Worm (Caenorhabditis elegans) whole organism, mixed stage, embryonic: ENCODE measurements around the gene Y45G5AM.4.

Experiments used
- M03D4.4 ChIP-seq: sonication (generic microtip); optimal IDR thresholded peaks from 2 replicates; lab custom pipeline; 2017; ENCODE audit warnings: mild to moderate bottlenecking, missing genetic modification characterization, missing compliant biosample characterization
- bed-3 ChIP-seq: fragments of 200-800 bp; sonication (Bioruptor generic); optimal IDR thresholded peaks from 3 replicates; lab custom pipeline; 2018; ENCODE audit warnings: mild to moderate bottlenecking, missing genetic modification characterization, moderate library complexity, missing compliant biosample characterization
- blmp-1 ChIP-seq: fragments of 150-350 bp; optimal IDR thresholded peaks from 2 replicates; lab custom pipeline; 2014; ENCODE audit warnings: missing biosample characterization, missing genetic modification characterization
- ceh-39 ChIP-seq: fragments of 150-350 bp; optimal IDR thresholded peaks from 2 replicates; lab custom pipeline; 2014; ENCODE audit warnings: missing biosample characterization, missing genetic modification characterization
- ceh-83 ChIP-seq: fragments of 200-800 bp; sonication (Bioruptor generic); optimal IDR thresholded peaks from 2 replicates; lab custom pipeline; 2018; ENCODE audit warnings: mild to moderate bottlenecking, missing genetic modification characterization, missing compliant biosample characterization
- ces-1 ChIP-seq: fragments of 150-350 bp; optimal IDR thresholded peaks from 2 replicates; lab custom pipeline; 2014; ENCODE audit warnings: missing biosample characterization, missing genetic modification reagents, missing genetic modification characterization
- drap-1 ChIP-seq: fragments of 200-800 bp; sonication (Bioruptor generic); optimal IDR thresholded peaks from 3 replicates; lab custom pipeline; 2018; ENCODE audit warnings: mild to moderate bottlenecking, missing genetic modification characterization, missing compliant biosample characterization
- elt-1 ChIP-seq: sonication (generic microtip); optimal IDR thresholded peaks from 2 replicates; lab custom pipeline; 2017; ENCODE audit warnings: missing genetic modification characterization, mild to moderate bottlenecking, missing compliant biosample characterization, antibody characterized with exemption, moderate library complexity, borderline replicate concordance; ENCODE audit not compliant: insufficient read depth
- elt-3 ChIP-seq: fragments of 150-350 bp; optimal IDR thresholded peaks from 2 replicates; lab custom pipeline; 2014; ENCODE audit warnings: missing biosample characterization, missing genetic modification characterization
- flh-1 ChIP-seq: fragments of 200-800 bp; sonication (Bioruptor generic); optimal IDR thresholded peaks from 2 replicates; lab custom pipeline; 2018; ENCODE audit warnings: mild to moderate bottlenecking, missing genetic modification characterization, moderate library complexity, missing compliant biosample characterization
- lin-13 ChIP-seq: fragments of 150-350 bp; optimal IDR thresholded peaks from 2 replicates; lab custom pipeline; 2014; ENCODE audit warnings: missing biosample characterization, missing genetic modification characterization
- lin-32 ChIP-seq: fragments of 200-800 bp; sonication (Bioruptor generic); optimal IDR thresholded peaks from 2 replicates; lab custom pipeline; 2018; ENCODE audit warnings: mild to moderate bottlenecking, missing genetic modification characterization, missing compliant biosample characterization
- lsy-2 ChIP-seq: fragments of 150-350 bp; optimal IDR thresholded peaks from 2 replicates; lab custom pipeline; 2014; ENCODE audit warnings: missing biosample characterization, missing genetic modification characterization
- mab-5 ChIP-seq: fragments of 150-350 bp; optimal IDR thresholded peaks from 2 replicates; lab custom pipeline; 2014; ENCODE audit warnings: missing biosample characterization, missing genetic modification characterization
- mep-1 ChIP-seq: fragments of 150-350 bp; optimal IDR thresholded peaks from 2 replicates; lab custom pipeline; 2017; ENCODE audit warnings: missing biosample characterization, missing genetic modification reagents, missing genetic modification characterization, inconsistent platforms
- mls-2 ChIP-seq: sonication (generic microtip); optimal IDR thresholded peaks from 2 replicates; lab custom pipeline; 2016; ENCODE audit warnings: mild to moderate bottlenecking, missing genetic modification characterization, moderate library complexity, missing compliant biosample characterization
- nhr-12 ChIP-seq: fragments of 150-350 bp; optimal IDR thresholded peaks from 2 replicates; lab custom pipeline; 2014; ENCODE audit warnings: missing biosample characterization, missing genetic modification characterization
- nhr-237 ChIP-seq: fragments of 150-350 bp; optimal IDR thresholded peaks from 2 replicates; lab custom pipeline; 2014; ENCODE audit warnings: missing biosample characterization, missing genetic modification characterization
- nhr-28 ChIP-seq: fragments of 150-350 bp; optimal IDR thresholded peaks from 2 replicates; lab custom pipeline; 2014; ENCODE audit warnings: missing biosample characterization, missing genetic modification characterization
- nhr-76 ChIP-seq: sonication (generic microtip); optimal IDR thresholded peaks from 2 replicates; lab custom pipeline; 2017; ENCODE audit warnings: missing biosample characterization, missing genetic modification characterization
- pha-4 ChIP-seq: fragments of 150-350 bp; optimal IDR thresholded peaks from 2 replicates; lab custom pipeline; 2018; ENCODE audit warnings: missing biosample characterization, missing genetic modification reagents, missing genetic modification characterization
- snpc-4 ChIP-seq: fragments of 150-350 bp; optimal IDR thresholded peaks from 2 replicates; lab custom pipeline; 2014; ENCODE audit warnings: missing biosample characterization, missing genetic modification characterization
- sptf-1 ChIP-seq: sonication (generic microtip); optimal IDR thresholded peaks from 2 replicates; lab custom pipeline; 2017; ENCODE audit warnings: mild to moderate bottlenecking, missing genetic modification characterization, moderate library complexity, missing compliant biosample characterization
- tbx-8 ChIP-seq: fragments of 200-800 bp; sonication (Bioruptor generic); optimal IDR thresholded peaks from 2 replicates; lab custom pipeline; 2018; ENCODE audit warnings: mild to moderate bottlenecking, missing genetic modification characterization, moderate library complexity, missing compliant biosample characterization
- unc-120 ChIP-seq: sonication (generic microtip); optimal IDR thresholded peaks from 2 replicates; lab custom pipeline; 2017; ENCODE audit warnings: missing genetic modification characterization, missing compliant biosample characterization; ENCODE audit not compliant: poor library complexity, severe bottlenecking
- unc-39 ChIP-seq: fragments of 150-350 bp; optimal IDR thresholded peaks from 2 replicates; lab custom pipeline; 2014; ENCODE audit warnings: missing biosample characterization, missing genetic modification characterization
- unc-62 ChIP-seq: fragments of 150-350 bp; optimal IDR thresholded peaks from 2 replicates; lab custom pipeline; 2014; ENCODE audit warnings: missing biosample characterization, missing genetic modification reagents, missing genetic modification characterization
- zip-8 ChIP-seq: fragments of 150-350 bp; optimal IDR thresholded peaks from 2 replicates; lab custom pipeline; 2014; ENCODE audit warnings: missing biosample characterization, missing genetic modification characterization
- ztf-11 ChIP-seq: fragments of 150-350 bp; optimal IDR thresholded peaks from 2 replicates; lab custom pipeline; 2014; ENCODE audit warnings: missing biosample characterization, missing genetic modification characterization

The Y45G5AM.4 gene

DNA sequence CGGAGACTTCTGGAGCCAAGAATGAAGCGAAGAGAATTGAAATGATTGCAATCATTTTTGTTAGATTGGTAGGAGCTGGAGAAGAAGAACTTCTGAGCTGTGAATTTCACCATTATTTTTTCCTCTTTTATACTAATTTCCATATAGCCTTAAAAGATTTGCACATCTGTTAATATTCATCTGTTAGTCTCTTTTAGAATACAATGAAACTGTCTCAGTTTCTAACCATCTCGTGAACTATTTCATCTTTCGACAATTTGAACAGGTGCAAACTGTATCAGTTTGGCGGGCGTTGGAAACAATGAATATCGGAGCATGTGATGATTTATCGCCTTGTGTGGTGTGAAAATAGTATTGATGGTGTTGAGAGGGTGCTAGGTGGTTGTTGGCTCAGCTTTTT lies 40.6 kb upstream of the Y45G5AM.4 start, which contains the start of gene phat-5:
Gene phat-5 (minus strand): TSS at position 101 of the 400 bp plus-strand sequence.
- TF ChIP-seq tbx-8 (no peak), flh-1 (no peak), snpc-4 (tag; lab: Kevin White, UChicago) (no peak), ztf-11 (tag; lab: Kevin White, UChicago) (no peak), nhr-237 (tag; lab: Kevin White, UChicago) (no peak), bed-3 (no peak), unc-120 (tag; lab: Kevin White, UChicago) (no peak), unc-39 (tag; lab: Kevin White, UChicago) (no peak), lsy-2 (tag; lab: Kevin White, UChicago) (no peak), ceh-39 (no peak), M03D4.4 (tag; lab: Kevin White, UChicago) (no peak), sptf-1 (tag; lab: Kevin White, UChicago) (no peak), unc-62 (GFP tag; lab: Kevin White, UChicago) (no peak), zip-8 (tag; lab: Kevin White, UChicago) (no peak), nhr-28 (tag; lab: Kevin White, UChicago) (no peak), nhr-76 (tag; lab: Kevin White, UChicago) (no peak), ceh-83 (no peak), lin-13 (no peak), elt-3 (tag; lab: Kevin White, UChicago) (no peak)

DNA sequence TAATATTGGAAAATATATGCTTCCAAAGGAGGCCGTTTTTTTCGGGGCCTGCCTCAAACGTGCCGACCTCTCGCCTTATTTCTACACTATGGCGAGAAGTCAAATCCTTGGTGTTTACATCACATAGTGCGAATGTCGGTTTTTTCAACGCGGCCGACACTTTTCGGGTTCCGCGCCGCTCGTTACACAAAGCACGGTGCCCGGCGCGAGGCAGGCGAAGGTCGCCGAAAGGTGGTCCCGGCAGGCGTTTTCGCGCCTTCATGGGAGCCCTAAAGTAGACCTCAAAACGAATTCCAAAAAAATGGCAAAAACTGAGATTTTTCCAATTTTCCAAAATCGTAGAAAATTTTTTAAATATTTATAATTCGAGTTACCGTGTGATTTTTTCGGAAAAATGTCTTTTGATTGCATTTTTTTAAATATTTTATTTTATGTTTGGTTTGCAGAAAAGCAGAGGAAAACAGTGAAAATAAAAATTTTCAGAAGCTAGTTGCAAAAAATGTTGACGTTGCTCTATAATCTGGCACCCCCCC lies 37.4 kb upstream of the Y45G5AM.4 start, which contains the start of gene T05B4.12:
Gene T05B4.12 (minus strand): TSS at position 483 of the 533 bp plus-strand sequence.
- TF ChIP-seq lin-13 (no peak), bed-3 (no peak), ztf-11 (tag; lab: Kevin White, UChicago) (no peak), mls-2 (no peak)
- TF ChIP-seq, all 35 proteins: peak for 0

DNA sequence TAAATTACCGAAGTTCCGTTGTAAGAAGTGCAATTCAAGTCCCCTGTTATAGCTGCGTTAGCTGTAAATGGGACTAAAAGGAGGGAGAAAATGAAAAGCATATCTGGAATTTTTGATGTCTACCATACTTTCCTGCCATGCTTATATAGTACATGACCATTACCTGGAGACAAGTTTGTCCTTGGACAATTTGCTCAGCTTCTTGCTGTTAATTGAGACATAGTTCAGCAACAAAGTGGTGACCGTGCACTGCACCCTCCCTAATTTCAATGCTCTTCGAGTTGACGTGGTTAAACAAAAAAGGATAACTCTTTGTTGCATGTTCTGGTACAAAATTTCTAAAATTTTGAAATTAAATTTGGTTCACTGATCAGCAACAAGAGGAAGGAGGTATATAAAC lies 35.6 kb upstream of the Y45G5AM.4 start, which contains the start of gene T05B4.13:
Gene T05B4.13 (minus strand): TSS at position 101 of the 400 bp plus-strand sequence.
- TF ChIP-seq zip-8 (tag; lab: Kevin White, UChicago), result no peak
- no peak for TF ChIP-seq nhr-28 (tag; lab: Kevin White, UChicago)
- TF ChIP-seq blmp-1 (tag; lab: Kevin White, UChicago), result no peak
- TF ChIP-seq unc-62 (GFP tag; lab: Kevin White, UChicago), result no peak
- TF ChIP-seq lin-32 (GFP tag; lab: Kevin White, UChicago), result no peak
- TF ChIP-seq snpc-4 (tag; lab: Kevin White, UChicago), result no peak
- TF ChIP-seq mab-5 (tag; lab: Kevin White, UChicago), result no peak
- TF ChIP-seq drap-1, result no peak
- no peak for TF ChIP-seq sptf-1 (tag; lab: Kevin White, UChicago)
- TF ChIP-seq ceh-83, result no peak
- TF ChIP-seq lin-13, result no peak
- no peak for TF ChIP-seq M03D4.4 (tag; lab: Kevin White, UChicago)
- TF ChIP-seq elt-3 (tag; lab: Kevin White, UChicago), result no peak
- TF ChIP-seq elt-1, result no peak
- no peak for TF ChIP-seq nhr-237 (tag; lab: Kevin White, UChicago)
- TF ChIP-seq tbx-8, result no peak
- no peak for TF ChIP-seq mep-1
- no peak for TF ChIP-seq nhr-76 (tag; lab: Kevin White, UChicago)
- no peak for TF ChIP-seq ces-1 (GFP tag; lab: Kevin White, UChicago)
- no peak for TF ChIP-seq pha-4
- TF ChIP-seq, all 35 proteins: peak for 0

DNA sequence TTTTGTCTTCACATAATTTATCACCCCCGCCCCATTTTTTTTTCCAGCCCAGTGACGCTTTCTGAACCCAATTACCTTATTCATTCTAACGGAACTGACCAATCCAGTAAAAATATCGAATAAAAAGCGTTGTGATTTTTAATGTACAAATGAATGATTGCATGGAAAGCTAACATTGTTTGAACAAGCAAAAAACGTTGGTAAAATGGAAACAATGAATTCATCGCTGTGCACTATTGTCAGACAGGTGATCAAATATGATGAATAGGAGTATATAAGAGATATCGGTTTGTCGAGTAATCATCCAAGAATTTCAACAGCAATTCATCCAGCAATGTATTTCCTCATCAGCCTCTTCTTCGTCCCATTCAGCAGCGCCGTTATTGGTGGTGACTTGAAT lies 33.4 kb upstream of the Y45G5AM.4 start, which contains the start of gene phat-4:
Gene phat-4 (plus strand): TSS at position 301 of the 400 bp plus-strand sequence.
- TF ChIP-seq nhr-12 (tag; lab: Kevin White, UChicago), result no peak
- TF ChIP-seq lin-32 (GFP tag; lab: Kevin White, UChicago), result no peak

DNA sequence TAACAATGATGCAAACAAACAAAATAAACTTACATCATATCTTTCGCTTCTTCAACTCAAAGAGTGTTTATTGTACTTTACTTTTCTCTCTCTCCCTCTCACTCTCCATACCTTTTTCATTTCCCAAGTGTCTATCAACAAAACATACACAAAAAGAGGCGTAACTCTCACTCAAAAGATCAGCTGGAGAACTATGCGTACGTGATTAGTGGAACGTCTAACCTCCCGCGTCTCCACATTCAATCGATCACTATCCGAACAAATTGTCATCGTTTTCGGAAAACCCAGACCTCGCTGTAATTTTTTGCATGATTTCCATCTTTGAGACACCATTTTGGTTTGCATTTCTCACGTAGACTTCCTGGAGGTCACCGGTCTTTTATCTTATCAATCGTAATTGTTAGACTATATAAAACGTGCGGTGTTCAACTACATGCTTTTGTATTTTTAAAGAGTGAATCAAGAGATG lies 31.5 kb upstream of the Y45G5AM.4 start, which contains the start of gene nhr-57:
Gene nhr-57 (plus strand): TSS at position 419 of the 469 bp plus-strand sequence.
- TF ChIP-seq elt-1 (no peak), elt-3 (tag; lab: Kevin White, UChicago) (peak; percentile 87), sptf-1 (tag; lab: Kevin White, UChicago) (no peak), nhr-237 (tag; lab: Kevin White, UChicago) (peak; percentile 31), unc-62 (GFP tag; lab: Kevin White, UChicago) (peak; percentile 41)
